Fruit fly (Drosophila melanogaster) whole organism, pupa: Measurements from ENCODE around the gene CG13895.
A peak's percentile ranks its signal among the peaks of the same experiment; 100 is the strongest.

Experiments used
- CG10348 ChIP-seq: fragments of 200-800 bp; sonication (Bioruptor generic); IDR thresholded peaks from 2 replicates; pipeline ENCODE4 v1.3.6; 2022; ENCODE audit warnings: missing biosample characterization, missing genetic modification characterization
- CG12605 ChIP-seq: fragments of 200-800 bp; sonication (Bioruptor generic); IDR thresholded peaks from 2 replicates; pipeline ENCODE4 v1.3.6; 2022; ENCODE audit warnings: missing biosample characterization, missing genetic modification characterization
- CG13204 ChIP-seq: fragments of 200-800 bp; sonication (Bioruptor generic); optimal IDR thresholded peaks from 2 replicates; lab custom pipeline; 2018; ENCODE audit warnings: missing biosample characterization, mild to moderate bottlenecking, missing genetic modification characterization, moderate library complexity
- CG14655 ChIP-seq: fragments of 200-800 bp; sonication (Bioruptor generic); optimal IDR thresholded peaks from 3 replicates; lab custom pipeline; 2017; ENCODE audit warnings: mild to moderate bottlenecking, missing biosample characterization, missing genetic modification reagents, missing genetic modification characterization
- CG15710 ChIP-seq: fragments of 200-800 bp; sonication (Bioruptor generic); optimal IDR thresholded peaks from 2 replicates; lab custom pipeline; 2018; ENCODE audit warnings: missing biosample characterization, mild to moderate bottlenecking, missing genetic modification characterization, moderate library complexity
- CG17806 ChIP-seq: fragments of 200-800 bp; sonication (Bioruptor generic); optimal IDR thresholded peaks from 2 replicates; lab custom pipeline; 2018; ENCODE audit warnings: missing biosample characterization, mild to moderate bottlenecking, missing genetic modification characterization, moderate library complexity
- CG32121 ChIP-seq: fragments of 200-800 bp; sonication (Bioruptor generic); IDR thresholded peaks from 2 replicates; pipeline ENCODE4 v1.3.6; 2022; ENCODE audit warnings: missing biosample characterization, missing genetic modification characterization
- CG34367 ChIP-seq: fragments of 200-800 bp; sonication (Bioruptor generic); optimal IDR thresholded peaks from 2 replicates; lab custom pipeline; 2018; ENCODE audit warnings: missing biosample characterization, mild to moderate bottlenecking, missing genetic modification characterization
- CG4496 ChIP-seq: fragments of 200-800 bp; sonication (Bioruptor generic); IDR thresholded peaks from 3 replicates; pipeline ENCODE4 v1.3.6; 2022; ENCODE audit warnings: missing biosample characterization, missing genetic modification characterization
- CG8159 ChIP-seq: fragments of 200-800 bp; sonication (Bioruptor generic); optimal IDR thresholded peaks from 3 replicates; lab custom pipeline; 2018; ENCODE audit warnings: missing biosample characterization, mild to moderate bottlenecking, missing genetic modification characterization, moderate library complexity
- CG8301 ChIP-seq: fragments of 200-800 bp; sonication (Bioruptor generic); optimal IDR thresholded peaks from 2 replicates; lab custom pipeline; 2018; ENCODE audit warnings: missing biosample characterization, mild to moderate bottlenecking, missing genetic modification characterization
- CG9948 ChIP-seq: fragments of 200-800 bp; sonication (Bioruptor generic); optimal IDR thresholded peaks from 2 replicates; lab custom pipeline; 2018; ENCODE audit warnings: missing biosample characterization, mild to moderate bottlenecking, missing genetic modification characterization, moderate library complexity
- D1 ChIP-seq: fragments of 200-800 bp; sonication (Bioruptor generic); optimal IDR thresholded peaks from 2 replicates; lab custom pipeline; 2018; ENCODE audit warnings: missing biosample characterization, mild to moderate bottlenecking, missing genetic modification characterization, moderate library complexity
- EcR ChIP-seq: fragments of 200-800 bp; sonication (Bioruptor generic); optimal IDR thresholded peaks from 3 replicates; lab custom pipeline; 2019; ENCODE audit warnings: missing biosample characterization, missing genetic modification characterization, mild to moderate bottlenecking, moderate library complexity, missing genetic modification reagents
- Ets98B ChIP-seq: fragments of 200-800 bp; sonication (Bioruptor generic); IDR thresholded peaks from 2 replicates; pipeline ENCODE4 v1.3.6; 2022; ENCODE audit warnings: missing biosample characterization, missing genetic modification characterization
- Pif1A ChIP-seq: fragments of 200-800 bp; sonication (Bioruptor generic); optimal IDR thresholded peaks from 3 replicates; lab custom pipeline; 2016; ENCODE audit warnings: missing biosample characterization, missing genetic modification characterization
- Pif1B ChIP-seq: fragments of 200-800 bp; sonication (Bioruptor generic); optimal IDR thresholded peaks from 3 replicates; lab custom pipeline; 2016; ENCODE audit warnings: missing biosample characterization, missing genetic modification characterization
- Snoo ChIP-seq: fragments of 200-800 bp; sonication (Bioruptor generic); optimal IDR thresholded peaks from 3 replicates; lab custom pipeline; 2017; ENCODE audit warnings: missing biosample characterization, mild to moderate bottlenecking, missing genetic modification characterization, inconsistent platforms
- fd96Ca ChIP-seq: fragments of 200-800 bp; sonication (Bioruptor generic); IDR thresholded peaks from 3 replicates; pipeline ENCODE4 v1.3.6; 2022; ENCODE audit warnings: missing biosample characterization, missing genetic modification characterization
- gl ChIP-seq: fragments of 200-800 bp; sonication (Bioruptor generic); optimal IDR thresholded peaks from 2 replicates; lab custom pipeline; 2018; ENCODE audit warnings: missing biosample characterization, mild to moderate bottlenecking, missing genetic modification characterization
- rn ChIP-seq: fragments of 200-800 bp; sonication (Bioruptor generic); IDR thresholded peaks from 2 replicates; pipeline ENCODE4 v1.3.6; 2022; ENCODE audit warnings: missing biosample characterization, missing genetic modification characterization

Gene CG13895

DNA sequence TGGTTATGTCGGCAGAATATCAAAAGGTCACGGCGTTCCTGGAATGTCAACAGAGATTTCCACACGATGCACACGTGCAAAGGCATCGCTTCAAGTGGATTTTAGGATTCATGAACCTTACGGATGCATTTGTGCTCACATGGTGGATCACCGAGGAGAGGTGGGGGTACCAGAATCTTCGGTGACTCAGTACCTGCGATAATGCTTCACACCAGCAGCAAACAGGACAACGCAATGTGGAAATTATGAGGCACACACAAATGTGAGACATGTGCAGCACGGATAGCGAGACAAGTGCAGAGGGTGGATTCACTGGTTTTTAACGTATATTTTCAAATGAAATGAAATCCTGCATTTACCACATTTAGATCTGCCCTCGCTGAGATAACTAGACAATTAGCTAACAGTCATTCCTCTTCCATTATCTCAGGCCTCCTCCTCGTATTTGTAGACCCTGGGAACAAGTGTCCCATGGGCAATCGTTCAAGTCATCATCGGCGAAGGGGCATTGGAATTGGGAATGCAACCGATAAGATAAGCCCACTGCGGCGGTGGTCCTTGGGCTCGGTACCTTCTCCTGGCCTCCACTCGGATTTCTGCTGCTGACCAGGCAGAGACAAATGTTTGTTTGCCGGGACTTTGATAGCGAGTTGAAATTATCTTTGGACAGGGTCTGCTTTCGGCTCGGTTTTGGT, 18.6 kb upstream of the CG13895 start:
- TF ChIP-seq Pif1B (GFP tag; lab: Kevin White, UChicago) (no peak), rn (no peak), D1 (no peak), CG17806 (tag; lab: Kevin White, UChicago) (no peak), gl (no peak)
- TF ChIP-seq, all 21 proteins: peak for 0

DNA sequence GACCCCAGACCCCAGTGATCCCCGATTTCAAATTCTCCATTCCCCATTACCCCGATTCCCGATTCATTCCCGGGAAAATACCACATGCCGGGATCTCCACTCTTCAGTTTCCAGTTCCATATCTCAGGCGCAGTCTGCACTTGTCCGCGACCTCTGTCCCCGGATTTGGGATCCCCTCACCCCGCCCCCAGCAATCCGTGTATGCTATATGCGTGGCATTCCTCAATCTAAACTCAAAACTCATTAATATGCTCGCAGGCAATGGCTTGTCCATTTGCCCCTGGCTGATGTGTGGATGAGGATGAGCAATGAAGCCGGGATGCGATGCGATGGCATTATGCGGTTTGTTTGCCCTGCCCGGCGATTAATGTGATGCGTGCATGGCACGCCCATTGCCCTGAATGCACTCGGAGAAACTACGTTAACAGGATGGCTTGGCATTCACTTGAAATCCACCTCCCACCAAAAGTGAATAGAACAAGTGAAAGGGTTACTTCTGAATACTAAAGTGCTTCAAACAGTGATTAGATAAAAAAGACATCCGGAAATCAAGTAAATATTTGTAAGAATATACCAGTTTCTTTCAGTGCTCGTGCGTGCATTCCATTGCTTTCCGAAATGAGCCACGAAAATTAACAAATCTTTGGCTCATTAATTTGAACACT, 17.7 kb upstream of the CG13895 start:
- TF ChIP-seq D1 (peak; percentile 12), Pif1B (GFP tag; lab: Kevin White, UChicago) (peak; percentile 66), CG9948 (peak; percentile 70), CG32121 (no peak), CG14655 (peak; percentile 47), CG13204 (GFP tag; lab: Kevin White, UChicago) (no peak), CG8301 (peak; percentile 28), CG4496 (0 out of 3 replicates have a peak, but pooled peaks have one; percentile 39), Ets98B (GFP tag; lab: Robert Waterston, UW) (no peak), CG15710 (tag; lab: Kevin White, UChicago) (peak; percentile 71), CG17806 (tag; lab: Kevin White, UChicago) (peak; percentile 75), Pif1A (GFP tag; lab: Kevin White, UChicago) (peak; percentile 71), rn (no peak), CG8159 (peak; percentile 74), CG12605 (GFP tag; lab: Robert Waterston, UW) (no peak), Snoo (tag; lab: Kevin White, UChicago) (peak; percentile 80), CG10348 (GFP tag; lab: Robert Waterston, UW) (no peak), fd96Ca (GFP tag; lab: Robert Waterston, UW) (peak; percentile 51; the same call in 1 of the 3 replicates), CG34367 (tag; lab: Kevin White, UChicago) (peak; percentile 49), gl (peak; percentile 30)

DNA sequence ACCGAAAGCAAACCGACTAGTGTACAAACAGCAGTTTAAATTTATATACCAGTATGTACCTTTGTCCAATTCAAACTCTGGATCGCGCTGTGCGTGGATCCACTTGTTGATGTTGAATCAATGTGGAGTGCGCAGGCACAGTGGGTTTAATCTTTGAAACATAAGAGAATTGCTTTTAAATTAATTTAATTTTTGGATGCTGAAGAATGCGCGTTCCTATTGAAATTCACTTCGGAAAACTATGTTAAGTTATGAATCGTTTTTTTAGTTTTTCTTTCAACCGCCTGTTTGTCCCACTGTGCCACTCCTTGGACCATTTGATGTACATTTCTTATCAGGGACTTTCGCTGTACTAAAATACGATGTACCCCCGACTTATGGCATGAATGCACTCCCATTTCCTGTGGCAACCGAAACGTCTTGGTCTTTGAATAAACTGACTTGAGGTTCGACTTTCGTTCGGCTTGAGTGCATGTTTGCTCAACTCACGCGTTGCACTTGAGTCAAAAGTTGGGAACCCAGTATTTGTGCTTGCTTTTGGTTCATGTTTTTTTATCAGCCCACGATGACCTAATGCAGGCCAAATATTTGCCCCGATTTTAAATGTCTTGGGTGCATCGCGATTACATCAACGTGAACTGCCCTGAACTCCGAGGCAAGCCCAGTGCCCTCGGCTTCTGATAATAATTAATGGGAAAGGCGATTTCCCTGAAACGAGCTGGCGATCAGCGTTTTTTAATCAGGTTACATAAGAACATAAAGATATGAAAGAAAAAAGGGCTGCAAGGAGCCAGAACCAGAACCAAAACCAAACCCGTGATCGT, 16.7 kb upstream of the CG13895 start:
- TF ChIP-seq CG14655 (peak; percentile 89), EcR (GFP tag; lab: Kevin White, UChicago) (peak; percentile 64), CG8301 (peak; percentile 84), rn (peak; percentile 90), Pif1B (GFP tag; lab: Kevin White, UChicago) (peak; percentile 94), fd96Ca (GFP tag; lab: Robert Waterston, UW) (peak; percentile 95), CG12605 (GFP tag; lab: Robert Waterston, UW) (peak; percentile 93), CG8159 (peak; percentile 91), gl (peak; percentile 85), CG17806 (tag; lab: Kevin White, UChicago) (peak; percentile 92), Ets98B (GFP tag; lab: Robert Waterston, UW) (peak; percentile 86), CG4496 (peak; percentile 97), CG32121 (peak; percentile 87), CG10348 (GFP tag; lab: Robert Waterston, UW) (peak; percentile 53; the same call in 1 of the 2 replicates), CG15710 (tag; lab: Kevin White, UChicago) (peak; percentile 91), Snoo (tag; lab: Kevin White, UChicago) (peak; percentile 97), CG34367 (tag; lab: Kevin White, UChicago) (peak; percentile 91), CG9948 (peak; percentile 89), CG13204 (GFP tag; lab: Kevin White, UChicago) (peak; percentile 78), Pif1A (GFP tag; lab: Kevin White, UChicago) (peak; percentile 94), D1 (peak; percentile 84)

DNA sequence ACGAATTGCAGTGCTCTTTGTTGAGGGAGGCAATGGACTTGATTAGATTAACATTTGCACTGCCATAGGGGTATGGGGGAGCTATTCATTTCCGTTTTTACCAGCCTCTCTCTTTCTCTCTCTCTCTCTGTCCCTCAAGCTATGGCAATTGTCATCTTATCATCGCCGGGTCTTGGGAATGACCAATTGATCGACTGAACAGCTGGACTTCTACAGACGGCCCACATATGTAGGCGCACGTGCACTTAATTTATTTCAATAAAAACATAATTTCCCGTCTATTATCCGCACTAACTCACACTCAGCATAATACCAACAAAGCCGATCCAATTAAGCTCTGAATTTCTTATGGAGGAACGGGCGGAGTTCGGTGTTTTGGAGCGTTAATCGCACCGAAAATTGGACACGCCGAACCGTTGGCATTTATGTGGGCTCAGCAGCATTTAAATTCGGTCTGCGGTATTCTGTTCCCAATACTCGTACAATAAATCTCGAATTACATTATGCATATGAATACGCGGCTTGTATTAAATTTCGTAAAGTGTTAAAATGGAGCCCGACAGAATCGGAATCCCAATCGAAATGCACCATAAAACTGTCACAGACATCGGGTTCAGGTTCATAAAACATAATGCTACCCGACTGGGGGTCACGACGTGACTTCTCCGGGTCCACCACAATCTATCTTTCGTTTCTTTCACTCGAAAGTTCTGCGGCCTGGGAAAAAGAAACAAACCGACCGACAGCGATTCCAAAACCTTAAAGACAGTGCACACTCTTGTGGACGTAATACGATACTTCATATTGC, 15.9 kb upstream of the CG13895 start:
- TF ChIP-seq CG12605 (GFP tag; lab: Robert Waterston, UW) (no peak), CG10348 (GFP tag; lab: Robert Waterston, UW) (no peak), Snoo (tag; lab: Kevin White, UChicago) (no peak), D1 (no peak), rn (no peak), CG8301 (no peak)

DNA sequence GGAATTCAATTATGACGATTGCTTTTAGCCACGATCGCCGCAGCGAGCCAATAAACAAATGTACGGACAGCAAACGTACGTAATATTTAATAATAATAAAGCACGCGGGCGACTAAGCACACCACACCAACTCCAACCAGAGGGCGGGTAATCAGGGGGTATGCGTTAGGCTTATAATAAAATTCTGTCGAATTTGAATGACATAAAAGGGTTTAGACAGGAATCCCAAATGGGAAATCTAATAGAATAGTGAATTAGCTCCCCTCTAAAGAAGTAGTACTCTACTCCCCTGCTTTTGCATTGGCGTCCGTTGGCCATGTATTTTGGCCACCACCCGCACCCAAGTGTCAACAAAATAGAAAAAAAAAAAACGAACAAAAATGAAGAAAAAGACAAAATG, 14.4 kb upstream of the CG13895 start:
- no peak for TF ChIP-seq CG14655
- TF ChIP-seq rn: peak; percentile 44; the same call in 1 of the 2 replicates
- peak; percentile 70 for TF ChIP-seq CG32121
- TF ChIP-seq Ets98B (GFP tag; lab: Robert Waterston, UW): peak; percentile 78
- peak; percentile 78 for TF ChIP-seq CG4496
- TF ChIP-seq CG17806 (tag; lab: Kevin White, UChicago): no peak
- peak; percentile 36 for TF ChIP-seq CG12605 (GFP tag; lab: Robert Waterston, UW)
- no peak for TF ChIP-seq CG9948
- TF ChIP-seq CG10348 (GFP tag; lab: Robert Waterston, UW): no peak
- TF ChIP-seq fd96Ca (GFP tag; lab: Robert Waterston, UW): peak; percentile 80; the same call in 2 of the 3 replicates
- TF ChIP-seq, all 21 proteins: peak for 6
